Fruit fly (Drosophila melanogaster): Measurements from ENCODE around the gene CG4440.

DNA sequence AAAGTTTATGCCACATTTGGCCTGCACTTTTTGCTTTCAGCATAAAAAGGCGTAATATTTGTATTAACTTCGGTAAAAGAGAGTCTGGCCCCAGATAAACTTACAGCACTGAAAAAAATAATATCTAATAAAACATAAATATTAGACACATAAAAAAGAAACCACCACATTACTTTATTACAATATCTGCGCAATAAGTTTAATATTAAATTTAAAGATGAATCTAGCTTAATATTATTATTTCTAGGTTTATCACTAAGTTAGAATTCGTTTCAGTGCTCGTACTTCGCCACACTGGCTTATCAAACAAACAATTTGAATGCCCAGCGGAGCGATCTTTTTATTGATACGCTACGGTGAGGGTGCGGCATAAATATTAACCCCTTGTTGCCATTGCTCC lies 28.1 kb downstream of the CG4440 start:
- TF ChIP-seq EcR (GFP tag; optimal IDR thresholded peaks at IDR 0.05), result no peak
- TF ChIP-seq usp (GFP tag; optimal IDR thresholded peaks at IDR 0.05), result no peak
- no peak for TF ChIP-seq psq (optimal IDR thresholded peaks at IDR 0.05)
- no peak for TF ChIP-seq CG8478 (optimal IDR thresholded peaks at IDR 0.05)
- TF ChIP-seq Dll (optimal IDR thresholded peaks at IDR 0.05), result no peak

Measured in whole organism.